Fruit fly (Drosophila melanogaster) whole organism, embryonic: Measurements from ENCODE around the gene Tsp2A.

Source experiments
- Atf-2 ChIP-seq: fragments of 200-800 bp; sonication (Bioruptor generic); optimal IDR thresholded peaks from 2 replicates; lab custom pipeline; 2016; ENCODE audit warnings: missing biosample characterization, missing genetic modification characterization
- Bdp1 ChIP-seq: fragments of 200-800 bp; sonication (Bioruptor generic); optimal IDR thresholded peaks from 3 replicates; lab custom pipeline; 2016; ENCODE audit warnings: missing biosample characterization, missing genetic modification characterization
- CG11560 ChIP-seq: fragments of 200-800 bp; sonication (Bioruptor generic); IDR thresholded peaks from 3 replicates; pipeline ENCODE4 v1.3.6; 2022; ENCODE audit warnings: missing biosample characterization, missing genetic modification characterization
- CG12744 ChIP-seq: fragments of 200-800 bp; sonication (Bioruptor generic); optimal IDR thresholded peaks from 2 replicates; lab custom pipeline; 2016; ENCODE audit warnings: missing biosample characterization, missing genetic modification characterization
- CG1602 ChIP-seq: fragments of 200-800 bp; sonication (Bioruptor generic); optimal IDR thresholded peaks from 3 replicates; lab custom pipeline; 2016; ENCODE audit warnings: missing biosample characterization, missing genetic modification characterization
- CG1647 ChIP-seq: fragments of 200-800 bp; sonication (Bioruptor generic); optimal IDR thresholded peaks from 3 replicates; lab custom pipeline; 2016; ENCODE audit warnings: missing biosample characterization, missing genetic modification characterization
- CG17612 ChIP-seq: fragments of 200-800 bp; sonication (Bioruptor generic); IDR thresholded peaks from 2 replicates; pipeline ENCODE4 v1.3.6; 2022; ENCODE audit warnings: missing biosample characterization, missing genetic modification characterization
- CG18262 ChIP-seq: fragments of 200-800 bp; optimal IDR thresholded peaks from 3 replicates; lab custom pipeline; 2019; ENCODE audit warnings: missing biosample characterization, mild to moderate bottlenecking, missing genetic modification characterization, moderate library complexity
- CG31224 ChIP-seq: fragments of 200-800 bp; sonication (Bioruptor generic); IDR thresholded peaks from 2 replicates; pipeline ENCODE4 v1.3.6; 2022; ENCODE audit warnings: missing biosample characterization, missing genetic modification characterization
- CG3838 ChIP-seq: fragments of 200-800 bp; sonication (Bioruptor generic); optimal IDR thresholded peaks from 3 replicates; lab custom pipeline; 2016; ENCODE audit warnings: missing biosample characterization, missing genetic modification characterization
- CG42726 ChIP-seq: fragments of 200-800 bp; sonication (Bioruptor generic); IDR thresholded peaks from 2 replicates; pipeline ENCODE4 v1.3.6; 2022; ENCODE audit warnings: missing biosample characterization, missing genetic modification characterization; ENCODE audit not compliant: partially characterized antibody
- CG4282 ChIP-seq: fragments of 200-800 bp; sonication (Bioruptor generic); optimal IDR thresholded peaks from 2 replicates; lab custom pipeline; 2016; ENCODE audit warnings: missing biosample characterization, missing genetic modification characterization
- CG43689 ChIP-seq: fragments of 200-800 bp; sonication (Bioruptor generic); IDR thresholded peaks from 2 replicates; pipeline ENCODE4 v1.3.6; 2022; ENCODE audit warnings: missing biosample characterization, missing genetic modification characterization
- CG6175 ChIP-seq: fragments of 200-800 bp; sonication (Bioruptor generic); IDR thresholded peaks from 3 replicates; pipeline ENCODE4 v1.3.6; 2022; ENCODE audit warnings: missing biosample characterization, missing genetic modification characterization
- CG8388 ChIP-seq: fragments of 200-800 bp; sonication (Bioruptor generic); optimal IDR thresholded peaks from 2 replicates; lab custom pipeline; 2019; ENCODE audit warnings: missing biosample characterization, mild to moderate bottlenecking, missing genetic modification characterization, moderate library complexity
- CG8478 ChIP-seq: fragments of >200 bp; optimal IDR thresholded peaks from 2 replicates; lab custom pipeline; 2018
- CG9215 ChIP-seq: fragments of 200-800 bp; sonication (Bioruptor generic); IDR thresholded peaks from 2 replicates; pipeline ENCODE4 v1.3.6; 2022; ENCODE audit warnings: missing biosample characterization, missing genetic modification characterization
- Chrac-16 ChIP-seq: fragments of 200-800 bp; sonication (Bioruptor generic); optimal IDR thresholded peaks from 3 replicates; lab custom pipeline; 2016; ENCODE audit warnings: missing biosample characterization, missing genetic modification characterization
- Dbx ChIP-seq: fragments of 200-800 bp; sonication (Bioruptor generic); IDR thresholded peaks from 3 replicates; pipeline ENCODE4 v1.3.6; 2022; ENCODE audit warnings: missing biosample characterization, missing genetic modification characterization
- Doc2 ChIP-seq: fragments of 200-800 bp; sonication (Bioruptor generic); IDR thresholded peaks from 2 replicates; pipeline ENCODE4 v1.3.6; 2022; ENCODE audit warnings: missing biosample characterization, missing genetic modification characterization
- E2f2 ChIP-seq: fragments of 200-800 bp; sonication (Bioruptor generic); IDR thresholded peaks from 2 replicates; pipeline ENCODE4 v1.3.6; 2022; ENCODE audit warnings: missing biosample characterization, missing genetic modification characterization
- Ets97D ChIP-seq: fragments of 200-800 bp; sonication (Bioruptor generic); optimal IDR thresholded peaks from 3 replicates; lab custom pipeline; 2016; ENCODE audit warnings: missing biosample characterization, missing genetic modification characterization
- GATAe ChIP-seq: fragments of 200-800 bp; sonication (Bioruptor generic); conservative IDR thresholded peaks from 2 replicates; pipeline ENCODE4 v1.3.6; 2022; ENCODE audit warnings: missing biosample characterization, missing genetic modification characterization
- HLH54F ChIP-seq: fragments of 200-800 bp; sonication (Bioruptor generic); optimal IDR thresholded peaks from 3 replicates; lab custom pipeline; 2016; ENCODE audit warnings: missing biosample characterization, missing genetic modification characterization
- HmgZ ChIP-seq: fragments of 200-800 bp; sonication (Bioruptor generic); optimal IDR thresholded peaks from 2 replicates; lab custom pipeline; 2018; ENCODE audit warnings: missing biosample characterization, mild to moderate bottlenecking, missing genetic modification characterization
- MESR4 ChIP-seq: fragments of 200-800 bp; sonication (Bioruptor generic); optimal IDR thresholded peaks from 2 replicates; lab custom pipeline; 2018; ENCODE audit warnings: missing biosample characterization, mild to moderate bottlenecking, missing genetic modification characterization, moderate library complexity
- Meics ChIP-seq: fragments of 200-800 bp; sonication (Bioruptor generic); optimal IDR thresholded peaks from 2 replicates; lab custom pipeline; 2017; ENCODE audit warnings: missing biosample characterization, mild to moderate bottlenecking, missing genetic modification characterization
- Mrtf ChIP-seq: fragments of 200-800 bp; sonication (Bioruptor generic); IDR thresholded peaks from 3 replicates; pipeline ENCODE4 v1.3.6; 2022; ENCODE audit warnings: missing biosample characterization, missing genetic modification characterization
- NfI ChIP-seq: fragments of 200-800 bp; sonication (Bioruptor generic); optimal IDR thresholded peaks from 3 replicates; lab custom pipeline; 2018; ENCODE audit warnings: missing biosample characterization, mild to moderate bottlenecking, missing genetic modification characterization, moderate library complexity
- Sox100B ChIP-seq: fragments of 200-800 bp; sonication (Bioruptor generic); optimal IDR thresholded peaks from 3 replicates; lab custom pipeline; 2018; ENCODE audit warnings: missing biosample characterization, mild to moderate bottlenecking, missing genetic modification characterization
- Sox102F ChIP-seq: fragments of 200-800 bp; sonication (Bioruptor generic); optimal IDR thresholded peaks from 2 replicates; lab custom pipeline; 2018; ENCODE audit warnings: missing biosample characterization, mild to moderate bottlenecking, missing genetic modification characterization, moderate library complexity
- Sry-β ChIP-seq: fragments of 200-800 bp; sonication (Bioruptor generic); optimal IDR thresholded peaks from 2 replicates; lab custom pipeline; 2018; ENCODE audit warnings: missing biosample characterization, mild to moderate bottlenecking, missing genetic modification characterization, moderate library complexity
- Xrp1 ChIP-seq: fragments of 200-800 bp; sonication (Bioruptor generic); IDR thresholded peaks from 2 replicates; pipeline ENCODE4 v1.3.6; 2022; ENCODE audit warnings: missing biosample characterization, missing genetic modification characterization
- abd-A ChIP-seq: fragments of 200-800 bp; sonication (Bioruptor generic); optimal IDR thresholded peaks from 3 replicates; lab custom pipeline; 2019; ENCODE audit warnings: missing biosample characterization, mild to moderate bottlenecking, missing genetic modification characterization, moderate library complexity
- bab2 ChIP-seq: fragments of 200-800 bp; sonication (Bioruptor generic); optimal IDR thresholded peaks from 2 replicates; lab custom pipeline; 2016; ENCODE audit warnings: missing biosample characterization, missing genetic modification characterization
- bigmax ChIP-seq: fragments of 200-800 bp; sonication (Bioruptor generic); optimal IDR thresholded peaks from 2 replicates; lab custom pipeline; 2018; ENCODE audit warnings: missing biosample characterization, mild to moderate bottlenecking, missing genetic modification characterization
- btn ChIP-seq: fragments of 200-800 bp; sonication (Bioruptor generic); optimal IDR thresholded peaks from 2 replicates; lab custom pipeline; 2016; ENCODE audit warnings: missing biosample characterization, missing genetic modification characterization
- dimm ChIP-seq: fragments of 200-800 bp; sonication (Bioruptor generic); IDR thresholded peaks from 2 replicates; pipeline ENCODE4 v1.3.6; 2022; ENCODE audit warnings: missing biosample characterization, missing genetic modification characterization
- gem ChIP-seq: fragments of 200-800 bp; sonication (Bioruptor generic); optimal IDR thresholded peaks from 2 replicates; lab custom pipeline; 2019; ENCODE audit warnings: missing biosample characterization, mild to moderate bottlenecking, missing genetic modification characterization, moderate library complexity
- gro ChIP-seq: fragments of 200-800 bp; sonication (Bioruptor generic); optimal IDR thresholded peaks from 2 replicates; lab custom pipeline; 2016; ENCODE audit warnings: missing biosample characterization, missing genetic modification characterization
- kni ChIP-seq: fragments of 200-800 bp; sonication (Bioruptor generic); optimal IDR thresholded peaks from 3 replicates; lab custom pipeline; 2017; ENCODE audit warnings: mild to moderate bottlenecking, missing biosample characterization, missing genetic modification reagents, missing genetic modification characterization
- lab ChIP-seq: fragments of 200-800 bp; sonication (Bioruptor generic); optimal IDR thresholded peaks from 3 replicates; lab custom pipeline; 2017; ENCODE audit warnings: missing biosample characterization, missing genetic modification characterization, mild to moderate bottlenecking, moderate library complexity, missing genetic modification reagents
- lmd ChIP-seq: fragments of 200-800 bp; sonication (Bioruptor generic); IDR thresholded peaks from 2 replicates; pipeline ENCODE4 v1.3.6; 2022; ENCODE audit warnings: missing biosample characterization, missing genetic modification characterization
- lov ChIP-seq, 2 experiments: fragments of 200-800 bp in 1 of 2; fragments of >200 bp in 1 of 2; sonication (Bioruptor generic) in 1 of 2; IDR thresholded peaks in 1 of 2; optimal IDR thresholded peaks in 1 of 2; 2 replicates in 1 of 2; 3 replicates in 1 of 2; pipeline versions ENCODE4 v1.3.6 to Lab custom; 2017 to 2022; ENCODE audit warnings: missing biosample characterization in 1 of 2, missing genetic modification characterization in 1 of 2
- mirr ChIP-seq: fragments of 200-800 bp; sonication (Bioruptor generic); optimal IDR thresholded peaks from 3 replicates; lab custom pipeline; 2018; ENCODE audit warnings: missing biosample characterization, mild to moderate bottlenecking, missing genetic modification characterization
- nerfin-2 ChIP-seq: fragments of 200-800 bp; sonication (Bioruptor generic); IDR thresholded peaks from 2 replicates; pipeline ENCODE4 v1.3.6; 2022; ENCODE audit warnings: missing biosample characterization, missing genetic modification characterization; ENCODE audit not compliant: partially characterized antibody
- org-1 ChIP-seq: fragments of 200-800 bp; sonication (Bioruptor generic); optimal IDR thresholded peaks from 2 replicates; lab custom pipeline; 2017; ENCODE audit warnings: missing biosample characterization, missing genetic modification characterization
- pb ChIP-seq: fragments of 200-800 bp; sonication (Bioruptor generic); optimal IDR thresholded peaks from 3 replicates; lab custom pipeline; 2016; ENCODE audit warnings: missing biosample characterization, missing genetic modification characterization
- sim ChIP-seq: fragments of 200-800 bp; sonication (Bioruptor generic); IDR thresholded peaks from 2 replicates; pipeline ENCODE4 v1.3.6; 2022; ENCODE audit warnings: missing biosample characterization, missing genetic modification characterization
- ssp ChIP-seq: fragments of 200-800 bp; sonication (Bioruptor generic); IDR thresholded peaks from 2 replicates; pipeline ENCODE4 v1.3.6; 2022; ENCODE audit warnings: missing biosample characterization, missing genetic modification characterization
- sug ChIP-seq: fragments of 200-800 bp; optimal IDR thresholded peaks from 2 replicates; lab custom pipeline; 2019; ENCODE audit warnings: missing biosample characterization, mild to moderate bottlenecking, missing genetic modification characterization, moderate library complexity
- vfl ChIP-seq: fragments of 200-800 bp; sonication (Bioruptor generic); optimal IDR thresholded peaks from 2 replicates; lab custom pipeline; 2016; ENCODE audit warnings: missing biosample characterization, missing genetic modification characterization

Gene Tsp2A

DNA sequence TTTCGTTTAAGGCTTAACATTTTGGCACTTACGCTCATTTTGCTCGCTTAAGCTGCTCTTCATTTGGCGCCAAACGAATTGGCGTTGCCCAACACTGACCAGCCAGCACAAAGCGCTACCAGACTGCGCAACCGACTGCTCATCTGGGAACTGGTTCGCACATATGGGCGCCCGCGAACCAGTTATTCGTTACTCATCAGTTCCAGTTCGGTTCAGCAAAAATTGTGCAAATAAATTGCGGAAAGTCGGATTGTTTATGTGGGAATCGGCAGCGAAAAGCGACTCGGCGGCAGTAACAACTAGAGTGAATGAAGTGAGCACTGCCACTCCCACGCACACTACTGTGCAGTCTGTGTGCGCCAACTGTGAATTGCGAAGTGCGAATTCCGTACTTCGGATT is 46.5 kb downstream of the Tsp2A start, which contains the start of gene Rilpl (continued):
- TF ChIP-seq Atf-2 (GFP tag; lab: Kevin White, UChicago), result no peak
- 0 out of 2 replicates have a peak, but pooled peaks have one; percentile 23 for TF ChIP-seq CG42726
- TF ChIP-seq gem (tag; lab: Kevin White, UChicago), result no peak
- TF ChIP-seq CG6175 (GFP tag; lab: Robert Waterston, UW), result no peak
- TF ChIP-seq nerfin-2, result 0 out of 2 replicates have a peak, but pooled peaks have one; percentile 28
- no peak for TF ChIP-seq Sry-β (GFP tag; lab: Kevin White, UChicago)
- no peak for TF ChIP-seq CG3838
- peak; percentile 63 for TF ChIP-seq Ets97D (GFP tag; lab: Kevin White, UChicago)
- no peak for TF ChIP-seq CG4282 (GFP tag; lab: Kevin White, UChicago)
- peak; percentile 27 for TF ChIP-seq NfI (GFP tag; lab: Kevin White, UChicago)
- TF ChIP-seq GATAe (GFP tag; lab: Robert Waterston, UW), result no peak
- no peak for TF ChIP-seq vfl (GFP tag; lab: Kevin White, UChicago)
- no peak for TF ChIP-seq Mrtf (GFP tag; lab: Robert Waterston, UW)
- TF ChIP-seq CG8478 (lab: Kevin White, UChicago), result no peak
- TF ChIP-seq CG1647, result no peak
- TF ChIP-seq sug (tag; lab: Kevin White, UChicago), result peak; percentile 41
- no peak for TF ChIP-seq Xrp1 (GFP tag; lab: Robert Waterston, UW)
- no peak for TF ChIP-seq CG18262
- no peak for TF ChIP-seq HLH54F (GFP tag; lab: Kevin White, UChicago)
- no peak for TF ChIP-seq pb (GFP tag; lab: Kevin White, UChicago)
- TF ChIP-seq Dbx (GFP tag; lab: Robert Waterston, UW), result no peak
- no peak for TF ChIP-seq lov (optimal IDR thresholded peaks at IDR 0.05; lab: Kevin White, UChicago)
- 0 out of 3 replicates have a peak, but pooled peaks have one; percentile 14 for TF ChIP-seq lov (GFP tag; IDR thresholded peaks at IDR 0.05; lab: Robert Waterston, UW)
- TF ChIP-seq Sox102F (GFP tag; lab: Kevin White, UChicago), result no peak
- TF ChIP-seq dimm (GFP tag; lab: Robert Waterston, UW), result no peak
- no peak for TF ChIP-seq CG11560 (tag; lab: Robert Waterston, UW)
- no peak for TF ChIP-seq mirr (GFP tag; lab: Kevin White, UChicago)
- TF ChIP-seq Doc2 (GFP tag; lab: Robert Waterston, UW), result no peak
- no peak for TF ChIP-seq CG8388 (GFP tag; lab: Kevin White, UChicago)
- TF ChIP-seq CG1602, result no peak
- peak; percentile 77 for TF ChIP-seq MESR4 (GFP tag; lab: Kevin White, UChicago)
- no peak for TF ChIP-seq ssp (GFP tag; lab: Robert Waterston, UW)
- no peak for TF ChIP-seq CG12744
- TF ChIP-seq Sox100B (GFP tag; lab: Kevin White, UChicago), result no peak
- peak; percentile 39 for TF ChIP-seq gro (GFP tag; lab: Kevin White, UChicago)
- no peak for TF ChIP-seq CG17612
- no peak for TF ChIP-seq CG9215 (GFP tag; lab: Robert Waterston, UW)
- TF ChIP-seq btn (GFP tag; lab: Kevin White, UChicago), result no peak
- peak; percentile 95 for TF ChIP-seq E2f2 (GFP tag; lab: Robert Waterston, UW)
- no peak for TF ChIP-seq CG31224 (GFP tag; lab: Robert Waterston, UW)
- no peak for TF ChIP-seq kni (GFP tag; lab: Kevin White, UChicago)
- peak; percentile 60 for TF ChIP-seq HmgZ
- no peak for TF ChIP-seq lmd (GFP tag; lab: Robert Waterston, UW)
- TF ChIP-seq sim (GFP tag; lab: Robert Waterston, UW), result no peak
- peak; percentile 2 for TF ChIP-seq bab2 (GFP tag; lab: Kevin White, UChicago)
- peak; percentile 39 for TF ChIP-seq lab (GFP tag; lab: Kevin White, UChicago)
- TF ChIP-seq bigmax, result no peak
- TF ChIP-seq org-1 (GFP tag; lab: Kevin White, UChicago), result no peak
- TF ChIP-seq CG43689 (GFP tag; lab: Robert Waterston, UW), result no peak
- TF ChIP-seq Meics (GFP tag; lab: Kevin White, UChicago), result peak; percentile 63
- no peak for TF ChIP-seq Bdp1
- no peak for TF ChIP-seq Chrac-16 (GFP tag; lab: Kevin White, UChicago)
- no peak for TF ChIP-seq abd-A (tag; lab: Kevin White, UChicago)
